Fruit fly (Drosophila melanogaster): ENCODE measurements around the gene CG15370.

CG15370 gene

dm6 chrX:9250161-9250831 is 25.1 kb downstream of the CG15370 start, which contains the start of gene CG17754 (continued):
- TF ChIP-seq CG3995 (GFP tag; optimal IDR thresholded peaks at IDR 0.05): no peak
- TF ChIP-seq CG4730 (GFP tag; IDR thresholded peaks at IDR 0.05): no peak
- TF ChIP-seq amos (GFP tag; IDR thresholded peaks at IDR 0.05; ENCODE audit: partially characterized antibody): no peak
- TF ChIP-seq esg (GFP tag; conservative IDR thresholded peaks at IDR 0.05): no peak
- peak; percentile 6 for TF ChIP-seq sens (GFP tag)
- TF ChIP-seq CG7745 (tag; optimal IDR thresholded peaks at IDR 0.05): no peak
- TF ChIP-seq CG9932 (GFP tag; IDR thresholded peaks at IDR 0.05): no peak
- TF ChIP-seq CG8089 (GFP tag; optimal IDR thresholded peaks at IDR 0.05): no peak
- 0 out of 2 replicates have a peak, but pooled peaks have one; percentile 28 for TF ChIP-seq unc-4 (GFP tag; IDR thresholded peaks at IDR 0.05; ENCODE audit: partially characterized antibody)
- TF ChIP-seq CG6689 (GFP tag; IDR thresholded peaks at IDR 0.05): no peak
- no peak for TF ChIP-seq disco-r (GFP tag; optimal IDR thresholded peaks at IDR 0.05)
- TF ChIP-seq hth (optimal IDR thresholded peaks at IDR 0.05): no peak
- TF ChIP-seq ro (GFP tag; IDR thresholded peaks at IDR 0.05): no peak
- TF ChIP-seq sd (tag; optimal IDR thresholded peaks at IDR 0.05): peak; percentile 85
- TF ChIP-seq MTF-1 (GFP tag; optimal IDR thresholded peaks at IDR 0.05; ENCODE audit: borderline replicate concordance): no peak
- TF ChIP-seq CG17912 (GFP tag; optimal IDR thresholded peaks at IDR 0.05): no peak
- no peak for TF ChIP-seq peb (GFP tag; IDR thresholded peaks at IDR 0.05)
- no peak for TF ChIP-seq HHEX (GFP tag; optimal IDR thresholded peaks at IDR 0.05)
- TF ChIP-seq CG1792 (GFP tag; optimal IDR thresholded peaks at IDR 0.05): no peak
- no peak for TF ChIP-seq B-H1 (GFP tag; IDR thresholded peaks at IDR 0.05)
- TF ChIP-seq CG5245 (GFP tag; optimal IDR thresholded peaks at IDR 0.05): no peak
- TF ChIP-seq CoRest (tag; optimal IDR thresholded peaks at IDR 0.05): peak; percentile 79
- TF ChIP-seq CG13894 (tag; optimal IDR thresholded peaks at IDR 0.05): no peak
- TF ChIP-seq CG1647 (GFP tag; optimal IDR thresholded peaks at IDR 0.05): no peak
- TF ChIP-seq Blimp-1 (GFP tag; optimal IDR thresholded peaks at IDR 0.05): no peak
- TF ChIP-seq ken (GFP tag; IDR thresholded peaks at IDR 0.05): no peak
- TF ChIP-seq Gug (GFP tag; IDR thresholded peaks at IDR 0.05): no peak
- TF ChIP-seq CG8290 (GFP tag; optimal IDR thresholded peaks at IDR 0.05): peak; percentile 9
- no peak for TF ChIP-seq CG8290 (tag; optimal IDR thresholded peaks at IDR 0.05)
- no peak for TF ChIP-seq CG1832 (GFP tag; optimal IDR thresholded peaks at IDR 0.05)
- no peak for TF ChIP-seq pnt (GFP tag; optimal IDR thresholded peaks at IDR 0.05)
- no peak for TF ChIP-seq dmrt11E (tag; optimal IDR thresholded peaks at IDR 0.05)
- TF ChIP-seq cg (GFP tag; optimal IDR thresholded peaks at IDR 0.05): peak; percentile 43
- no peak for TF ChIP-seq salm (tag; optimal IDR thresholded peaks at IDR 0.05)
- TF ChIP-seq Lpt (GFP tag; optimal IDR thresholded peaks at IDR 0.05): no peak
- no peak for TF ChIP-seq CG2199 (GFP tag; IDR thresholded peaks at IDR 0.05)
- peak; percentile 82 for TF ChIP-seq gfzf (GFP tag; optimal IDR thresholded peaks at IDR 0.05)
- TF ChIP-seq CG9817 (tag; optimal IDR thresholded peaks at IDR 0.05): no peak
- no peak for TF ChIP-seq lola (GFP tag; optimal IDR thresholded peaks at IDR 0.05)
- no peak for TF ChIP-seq CG13296 (GFP tag; optimal IDR thresholded peaks at IDR 0.05)
- TF ChIP-seq ap (GFP tag; IDR thresholded peaks at IDR 0.05): no peak
- TF ChIP-seq ac (GFP tag; optimal IDR thresholded peaks at IDR 0.05): no peak
- no peak for TF ChIP-seq CG34224 (GFP tag; IDR thresholded peaks at IDR 0.05; ENCODE audit: partially characterized antibody)
- TF ChIP-seq CG18476 (GFP tag; optimal IDR thresholded peaks at IDR 0.05): no peak
- TF ChIP-seq CG12236 (GFP tag; optimal IDR thresholded peaks at IDR 0.05): no peak
- no peak for TF ChIP-seq Oli (tag; optimal IDR thresholded peaks at IDR 0.05)
- no peak for TF ChIP-seq CG10147 (GFP tag; optimal IDR thresholded peaks at IDR 0.05)
- TF ChIP-seq CG15269 (tag; optimal IDR thresholded peaks at IDR 0.05): no peak
- no peak for TF ChIP-seq corto (GFP tag; optimal IDR thresholded peaks at IDR 0.05)
- no peak for TF ChIP-seq CG10543 (GFP tag; optimal IDR thresholded peaks at IDR 0.05)
- TF ChIP-seq CHES-1-like (GFP tag; optimal IDR thresholded peaks at IDR 0.05): peak; percentile 0
